Worm (Caenorhabditis elegans): Measurements from ENCODE around the gene C48A7.16.
"Not testable (repeated sequence)": the region's sequence is repeated elsewhere in the genome, so short reads cannot be mapped to it uniquely, and the experiment has no call there.

The C48A7.16 gene

DNA sequence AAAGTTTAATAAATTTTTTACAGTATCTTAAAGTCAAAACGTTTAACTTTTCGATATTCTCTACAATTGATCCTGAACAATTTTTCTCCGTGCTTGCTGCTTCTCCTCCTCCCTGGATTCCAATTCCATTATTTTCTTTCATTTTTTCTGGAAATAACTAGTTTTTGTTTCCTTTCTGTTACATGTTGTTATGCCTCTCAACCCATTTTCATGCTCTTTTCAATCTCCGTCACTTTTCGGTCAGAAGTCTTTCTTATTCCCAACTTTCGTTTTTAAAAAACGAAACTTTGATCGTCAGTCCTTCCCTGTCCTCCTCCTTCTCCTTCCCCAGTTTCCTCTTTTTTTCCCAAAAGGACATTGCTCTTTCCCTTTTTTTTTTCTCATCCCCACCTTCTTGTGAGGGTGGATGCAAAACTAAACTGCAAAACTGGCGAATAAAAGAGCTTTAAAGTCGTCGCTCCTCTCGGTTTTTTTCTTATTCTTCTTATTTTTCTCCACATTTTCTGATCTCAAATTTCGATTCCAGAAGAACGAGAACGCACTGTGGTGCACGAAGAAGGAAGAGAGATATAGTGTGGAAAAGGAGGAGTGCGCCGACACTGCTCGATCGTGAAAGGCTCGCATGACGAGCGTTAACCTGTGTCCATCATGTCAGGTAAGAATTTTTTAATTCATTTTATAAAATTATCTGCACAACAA, at the start of gene C48A7.16, which contains the start of gene egl-19:
TSS of gene C48A7.16 (plus strand) at position 544 of the 699 bp plus-strand sequence.
TSS of gene egl-19 (plus strand) at position 649 of the 699 bp plus-strand sequence.
- no peak for TF ChIP-seq unc-62 (GFP tag; optimal IDR thresholded peaks at IDR 0.05)

DNA sequence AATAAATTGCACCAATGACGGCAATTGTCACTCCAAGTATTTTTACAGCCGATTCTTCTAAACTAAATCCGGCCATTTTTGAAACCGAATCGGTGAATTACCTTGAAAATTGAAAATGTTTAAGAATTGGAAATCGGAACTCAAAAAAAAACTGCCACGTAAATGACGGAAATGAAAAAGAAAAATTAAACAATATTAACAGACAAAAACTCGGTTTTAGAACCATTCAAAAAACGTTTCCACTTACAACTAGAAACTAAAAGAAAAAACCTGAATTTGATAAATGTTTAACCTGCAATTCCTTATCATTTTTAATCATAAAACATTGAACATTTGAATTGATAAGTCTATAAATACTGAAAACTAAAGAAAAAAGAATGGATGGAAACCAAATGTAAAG, 40.3 kb upstream of the C48A7.16 start, which contains the start of gene Y40C5A.4:
TSS of gene Y40C5A.4 (minus strand) at position 101 of the 400 bp plus-strand sequence.
- not testable (repeated sequence) for TF ChIP-seq unc-62 (GFP tag; optimal IDR thresholded peaks at IDR 0.05)

DNA sequence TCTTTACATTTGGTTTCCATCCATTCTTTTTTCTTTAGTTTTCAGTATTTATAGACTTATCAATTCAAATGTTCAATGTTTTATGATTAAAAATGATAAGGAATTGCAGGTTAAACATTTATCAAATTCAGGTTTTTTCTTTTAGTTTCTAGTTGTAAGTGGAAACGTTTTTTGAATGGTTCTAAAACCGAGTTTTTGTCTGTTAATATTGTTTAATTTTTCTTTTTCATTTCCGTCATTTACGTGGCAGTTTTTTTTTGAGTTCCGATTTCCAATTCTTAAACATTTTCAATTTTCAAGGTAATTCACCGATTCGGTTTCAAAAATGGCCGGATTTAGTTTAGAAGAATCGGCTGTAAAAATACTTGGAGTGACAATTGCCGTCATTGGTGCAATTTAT, 30.4 kb upstream of the C48A7.16 start, which contains the start of gene T12B3.3:
TSS of gene T12B3.3 (plus strand) at position 301 of the 400 bp plus-strand sequence.
- TF ChIP-seq unc-62 (GFP tag; optimal IDR thresholded peaks at IDR 0.05), result not testable (repeated sequence)

DNA sequence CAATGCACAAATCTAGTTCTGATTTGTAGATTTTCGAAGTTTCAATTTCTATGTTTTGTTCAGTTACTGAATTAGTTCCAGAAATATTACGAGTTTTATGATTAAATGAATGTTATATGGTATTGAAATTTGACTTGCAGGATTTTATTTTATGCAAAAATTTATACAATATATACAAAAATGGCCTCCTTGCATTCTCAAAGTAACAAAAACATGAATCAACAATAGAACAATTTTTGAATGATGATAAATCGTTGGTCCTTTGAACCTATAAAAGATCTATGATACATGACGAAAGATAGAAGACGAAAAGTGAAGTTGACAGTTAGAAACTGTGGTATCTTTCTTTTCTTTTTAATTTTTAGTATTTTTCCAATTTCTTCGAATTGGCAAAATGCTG, 28.8 kb upstream of the C48A7.16 start, which contains the start of gene T12B3.2:
TSS of gene T12B3.2 (plus strand) at position 301 of the 400 bp plus-strand sequence.
- TF ChIP-seq unc-62 (GFP tag; optimal IDR thresholded peaks at IDR 0.05), result no peak

DNA sequence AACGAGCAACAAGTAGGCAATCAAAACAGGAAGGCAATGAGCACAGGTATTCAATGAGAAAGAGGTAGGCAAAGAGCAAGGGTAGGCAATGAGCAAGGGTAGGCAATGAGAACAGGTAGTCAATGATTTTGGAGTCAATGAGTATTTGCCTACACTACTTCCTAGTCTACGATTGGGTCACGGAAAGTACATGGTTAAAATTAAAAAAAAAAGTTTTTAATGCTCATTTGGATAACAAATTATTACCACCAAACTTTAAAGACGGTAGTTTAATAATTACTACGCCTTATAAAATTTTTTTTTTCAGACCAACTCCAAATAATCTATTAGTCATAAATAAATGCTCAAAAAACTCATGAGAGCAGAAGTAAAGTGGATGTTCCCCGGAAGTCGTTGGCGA, 23.5 kb upstream of the C48A7.16 start, which contains the start of gene ptp-8:
TSS of gene ptp-8 (plus strand) at position 301 of the 400 bp plus-strand sequence.
- no peak for TF ChIP-seq unc-62 (GFP tag; optimal IDR thresholded peaks at IDR 0.05)

DNA sequence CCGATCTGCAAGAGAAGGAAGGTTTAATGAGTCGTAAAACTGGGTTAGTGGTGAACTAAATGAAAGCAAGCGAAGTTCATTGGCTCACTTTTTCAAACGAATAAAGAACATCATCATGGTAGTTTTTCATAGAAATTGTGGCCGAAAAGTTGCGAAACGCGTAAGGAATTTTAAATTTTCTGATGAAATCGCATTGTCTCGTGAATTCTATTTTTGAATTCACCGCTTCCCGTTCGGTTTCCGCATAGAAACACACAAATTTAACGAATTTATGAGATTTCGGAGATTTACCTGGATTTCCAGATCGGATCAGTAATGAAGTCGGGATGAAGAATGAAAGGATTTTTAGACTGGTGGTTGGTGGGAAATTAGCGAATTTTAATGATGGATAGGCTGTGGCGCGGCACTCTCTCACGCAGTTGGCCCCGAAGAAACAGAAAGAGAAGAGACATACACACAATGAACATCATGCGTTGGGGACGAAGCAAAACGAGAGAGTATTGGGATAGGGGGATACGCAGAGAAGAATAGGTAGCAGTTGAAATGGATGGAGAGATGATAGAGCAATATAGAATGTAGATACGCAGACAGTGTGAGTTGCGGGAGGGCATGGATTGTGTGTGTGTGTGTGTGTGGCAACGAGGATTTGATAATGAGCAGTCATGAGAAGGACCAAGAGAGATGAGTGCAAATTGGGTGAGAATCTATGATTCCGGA, 18.3 kb upstream of the C48A7.16 start:
- no peak for TF ChIP-seq unc-62 (GFP tag; optimal IDR thresholded peaks at IDR 0.05)

DNA sequence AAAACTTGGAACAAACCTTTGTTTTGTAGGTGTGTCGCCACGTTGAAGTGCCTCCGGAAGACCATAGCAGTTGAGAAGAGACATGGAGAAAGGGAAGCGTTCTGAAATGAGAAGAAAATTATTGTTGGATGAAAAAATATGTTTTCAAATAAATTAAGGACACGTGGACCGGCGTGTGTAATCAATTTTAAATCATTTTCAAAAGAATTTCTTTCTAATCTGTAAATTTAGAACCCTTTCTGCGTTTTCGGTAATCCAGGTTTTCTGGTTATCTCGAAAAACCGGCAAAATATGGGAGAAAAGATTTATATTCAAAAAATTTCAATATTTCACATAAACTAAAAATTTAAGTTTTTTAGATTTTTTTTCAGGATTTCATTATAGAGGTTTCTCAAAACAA, 16.4 kb upstream of the C48A7.16 start, which contains the start of gene mob-3:
TSS of gene mob-3 (minus strand) at position 101 of the 400 bp plus-strand sequence.
- TF ChIP-seq unc-62 (GFP tag; optimal IDR thresholded peaks at IDR 0.05), result no peak

DNA sequence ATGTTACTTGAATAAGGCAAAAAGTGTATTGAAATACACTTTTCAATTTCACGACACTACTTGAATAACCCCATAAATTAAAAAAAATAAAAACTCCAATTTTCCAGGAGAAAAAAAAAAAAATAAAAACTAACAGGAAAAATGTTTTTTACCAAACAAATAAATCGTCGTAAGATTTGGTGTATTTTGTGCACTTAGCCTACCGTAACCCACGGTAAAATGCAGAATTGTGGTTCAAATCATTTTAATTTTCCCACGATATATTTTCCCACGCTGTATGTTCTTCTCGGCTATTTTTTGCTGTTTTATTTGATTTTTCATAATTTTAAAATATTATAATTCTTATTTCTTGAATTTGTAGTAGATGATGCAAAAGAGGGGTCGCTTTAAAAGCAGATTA, 15.6 kb upstream of the C48A7.16 start:
- no peak for TF ChIP-seq unc-62 (GFP tag; optimal IDR thresholded peaks at IDR 0.05)

DNA sequence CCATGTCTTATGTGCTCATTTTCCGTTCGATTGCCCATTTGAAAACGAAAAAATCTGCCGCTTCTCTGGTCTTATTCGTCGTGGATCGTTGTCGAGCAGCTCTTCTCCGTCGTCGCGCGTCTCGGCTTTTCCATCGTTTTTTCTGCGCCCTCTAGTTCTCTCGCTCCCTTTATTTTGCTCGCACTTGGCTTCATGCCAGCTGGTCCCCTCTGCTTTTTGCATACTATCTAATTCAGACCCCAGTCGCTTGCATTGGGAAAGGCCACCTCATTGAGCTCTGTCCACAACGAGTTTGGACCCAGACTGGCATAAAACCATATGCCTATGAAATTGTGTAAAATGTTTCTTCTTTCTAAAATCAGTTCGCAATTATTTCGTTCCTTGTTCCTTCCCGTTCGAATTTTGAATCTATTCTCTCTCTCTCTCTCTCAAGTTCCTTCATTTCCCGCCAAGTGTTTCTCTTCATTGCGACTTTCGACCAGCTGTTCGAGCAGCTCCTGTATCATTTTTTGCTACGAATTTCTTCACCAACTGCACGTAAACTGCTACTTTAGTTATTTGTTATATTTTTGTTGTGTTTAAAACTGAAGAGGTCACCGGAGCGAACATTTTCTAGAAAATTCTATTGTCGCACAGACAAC, 15.0 kb upstream of the C48A7.16 start:
- no peak for TF ChIP-seq unc-62 (GFP tag; optimal IDR thresholded peaks at IDR 0.05)

DNA sequence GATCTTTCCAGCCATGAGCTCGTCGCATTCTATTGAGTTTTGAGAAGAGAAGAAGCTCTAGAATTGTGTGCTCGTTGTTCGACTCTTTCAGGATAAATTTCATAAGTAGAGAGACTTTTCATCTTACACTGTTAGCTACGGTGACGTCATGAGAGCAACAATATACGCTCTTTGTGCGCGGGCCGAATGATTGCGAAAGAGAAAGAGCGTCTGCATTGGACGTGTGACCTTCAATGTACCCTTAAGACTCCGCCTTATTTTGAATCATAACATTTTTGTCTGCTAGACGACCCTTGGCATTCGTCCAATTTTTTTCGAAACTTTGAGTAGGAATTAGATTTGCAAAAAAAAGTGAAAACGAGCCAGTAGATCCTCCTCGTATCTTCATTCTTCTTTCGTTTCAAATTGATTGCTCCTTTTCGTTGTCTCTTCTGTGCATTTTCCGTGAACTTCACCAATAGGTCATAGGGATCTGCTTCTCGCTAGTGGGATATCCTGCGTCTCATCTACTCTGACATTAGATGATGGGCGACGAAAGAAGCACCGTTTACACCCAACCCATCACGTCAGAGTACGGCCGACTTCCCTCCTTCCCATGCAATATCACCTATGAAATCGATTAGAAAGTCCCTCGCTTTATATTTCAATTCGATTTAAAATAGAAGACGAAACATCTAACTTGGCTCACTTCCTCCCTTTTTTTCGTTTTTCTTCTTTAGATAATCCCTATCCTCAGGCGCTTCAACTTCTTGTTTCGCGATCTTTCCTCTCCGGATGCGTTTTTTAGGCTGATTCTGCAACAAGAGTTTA, 13.5 kb upstream of the C48A7.16 start:
- no peak for TF ChIP-seq unc-62 (GFP tag; optimal IDR thresholded peaks at IDR 0.05)

DNA sequence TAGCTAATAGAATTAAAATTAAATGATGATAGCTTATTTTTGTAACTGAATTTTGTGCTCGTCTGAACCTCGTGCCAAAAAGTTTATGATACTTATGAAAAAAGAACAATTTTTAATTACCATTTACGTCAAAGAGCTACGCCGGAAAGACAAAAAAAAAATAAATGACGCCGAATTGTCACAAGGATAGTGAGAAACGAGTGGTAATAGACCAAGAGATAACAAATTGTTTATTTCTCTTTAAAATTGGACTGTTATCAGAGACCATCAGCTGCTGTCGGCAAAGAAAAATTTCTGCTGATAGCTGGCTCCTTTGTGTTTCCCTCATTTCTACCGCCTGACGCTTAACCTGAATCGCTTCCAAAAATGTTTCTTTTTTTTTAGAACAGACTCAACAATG, 11.6 kb upstream of the C48A7.16 start, which contains the start of gene pitr-1:
TSS of gene pitr-1 (plus strand) at position 386 of the 400 bp plus-strand sequence.
- TF ChIP-seq unc-62 (GFP tag; optimal IDR thresholded peaks at IDR 0.05), result no peak

DNA sequence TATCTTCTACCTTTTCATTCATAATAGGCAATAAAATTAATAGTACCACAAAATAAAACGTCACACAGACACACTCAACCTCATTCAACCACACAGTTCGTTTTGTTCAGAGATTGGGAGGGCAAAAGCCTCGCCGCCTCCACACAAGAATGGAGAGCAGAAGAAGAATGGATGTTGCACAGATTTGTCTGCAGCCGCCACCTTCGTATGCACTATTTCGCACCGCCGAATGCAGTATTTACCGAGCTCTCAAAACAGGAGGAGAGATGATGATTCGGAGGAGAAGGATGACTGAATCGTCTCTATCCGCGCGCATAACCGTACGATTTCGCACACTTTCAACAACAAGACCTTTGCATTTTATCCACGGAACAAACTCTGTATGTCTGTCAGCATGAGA, 7.8 kb upstream of the C48A7.16 start:
- TF ChIP-seq unc-62 (GFP tag; optimal IDR thresholded peaks at IDR 0.05), result no peak

DNA sequence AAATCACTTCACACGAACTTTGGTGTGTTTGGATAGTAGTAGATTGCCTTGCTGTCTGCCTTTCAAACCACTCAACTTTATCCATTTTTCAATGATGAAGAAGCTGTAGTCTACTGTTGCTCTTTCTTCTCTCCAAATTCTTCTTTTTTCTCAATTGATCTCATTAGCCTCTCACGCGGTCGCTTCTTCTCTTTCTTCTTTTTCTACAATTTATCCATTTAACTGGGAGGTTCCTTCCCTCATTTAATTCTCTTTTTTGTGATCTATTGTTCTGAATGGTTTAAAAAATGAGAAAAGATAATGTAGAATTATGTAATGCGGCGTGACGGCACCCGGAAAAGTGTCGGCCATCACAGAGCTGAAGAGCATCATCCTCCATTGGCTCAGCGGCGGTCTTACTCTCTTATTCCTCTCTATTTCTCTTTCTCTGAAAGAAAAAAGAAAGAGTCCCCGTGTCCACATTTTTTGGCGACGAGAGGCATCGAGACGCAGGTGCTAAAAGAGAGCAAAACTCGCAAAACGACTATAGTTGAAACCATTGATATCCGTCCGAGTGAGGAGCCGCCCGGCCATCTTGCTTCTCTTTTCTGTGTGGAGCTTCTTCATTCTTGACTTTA, 4.7 kb upstream of the C48A7.16 start:
- TF ChIP-seq unc-62 (GFP tag; optimal IDR thresholded peaks at IDR 0.05), result no peak

DNA sequence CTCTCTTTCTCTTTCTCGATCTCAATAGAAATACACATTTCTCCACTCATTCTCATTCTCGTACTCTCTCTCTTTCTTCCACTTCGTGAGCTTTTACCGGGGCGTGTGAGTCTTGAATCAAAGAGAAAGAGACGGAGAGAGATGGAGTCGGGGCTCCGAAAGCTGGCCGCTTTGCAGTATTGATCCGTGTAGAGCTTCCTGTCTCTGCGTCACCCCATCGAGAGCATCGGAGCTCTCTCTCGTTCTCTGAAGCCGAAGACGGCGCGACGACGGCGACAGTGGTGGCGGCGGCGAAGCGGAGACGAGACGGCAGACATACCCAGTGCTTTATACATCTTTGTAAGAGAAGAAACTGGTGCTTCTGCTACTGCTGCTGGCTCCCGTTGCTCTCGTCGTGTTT, 3.2 kb upstream of the C48A7.16 start:
- peak; percentile 26 for TF ChIP-seq unc-62 (GFP tag; optimal IDR thresholded peaks at IDR 0.05)

DNA sequence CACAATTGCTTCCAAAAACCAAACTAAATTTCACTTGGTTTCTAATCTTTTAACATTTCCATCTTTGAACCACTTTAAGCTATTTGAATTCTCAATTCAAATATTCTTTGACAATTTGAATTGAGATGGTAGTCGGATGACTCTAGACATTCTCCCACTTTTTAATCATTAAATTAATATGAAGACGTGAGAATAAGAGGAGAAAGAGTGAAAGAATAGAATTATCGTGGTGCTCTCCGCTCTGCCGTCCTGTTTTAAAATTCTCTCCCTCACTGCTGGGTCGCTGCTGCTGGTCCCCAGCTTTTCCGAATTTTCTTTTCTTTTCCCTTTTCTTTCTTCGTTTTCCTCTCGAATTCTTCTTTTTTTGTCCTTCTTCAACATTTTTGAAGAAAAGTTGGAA, 1.9 kb upstream of the C48A7.16 start:
- TF ChIP-seq unc-62 (GFP tag; optimal IDR thresholded peaks at IDR 0.05), result no peak

Data from whole organism, dauer.